Fruit fly (Drosophila melanogaster) Kc167 (cell line): ENCODE results near the gene CG14689.

Experiments used
- Sin3A ChIP-seq: fragments of >200 bp; optimal IDR thresholded peaks from 2 replicates; lab custom pipeline; 2018; ENCODE audit warnings: missing external identifiers
- h ChIP-seq: fragments of >200 bp; optimal IDR thresholded peaks from 3 replicates; lab custom pipeline; 2018; ENCODE audit warnings: missing external identifiers
- psq ChIP-seq: fragments of >200 bp; optimal IDR thresholded peaks from 2 replicates; lab custom pipeline; 2017; ENCODE audit warnings: missing external identifiers

dm6 chr3R:10708169-10708568 is 2.9 kb downstream of the CG14689 start, which contains the start of gene CG31278:
- TF ChIP-seq Sin3A = no peak
- TF ChIP-seq psq (lab: Kevin White, UChicago) = no peak
- no peak for TF ChIP-seq h (lab: Kevin White, UChicago)
